Worm (Caenorhabditis elegans) whole organism, late embryonic: ENCODE data around the gene Y75B12B.10.
"Not testable (repeated sequence)": the region's sequence is repeated elsewhere in the genome, so short reads cannot be mapped to it uniquely, and the experiment has no call there.

Source experiments
- C08G9.2 ChIP-seq: sonication (generic microtip); optimal IDR thresholded peaks from 2 replicates; lab custom pipeline; 2016; ENCODE audit warnings: mild to moderate bottlenecking, missing genetic modification characterization, moderate library complexity, missing compliant biosample characterization
- C38D4.7 ChIP-seq: fragments of 200-800 bp; sonication (Bioruptor generic); optimal IDR thresholded peaks from 2 replicates; lab custom pipeline; 2018; ENCODE audit warnings: mild to moderate bottlenecking, missing genetic modification characterization, moderate library complexity, missing compliant biosample characterization
- F13H6.1 ChIP-seq: sonication (generic microtip); optimal IDR thresholded peaks from 2 replicates; lab custom pipeline; 2016; ENCODE audit warnings: missing genetic modification characterization, missing compliant biosample characterization
- K02D7.2 ChIP-seq: sonication (generic microtip); optimal IDR thresholded peaks from 2 replicates; lab custom pipeline; 2017; ENCODE audit warnings: mild to moderate bottlenecking, missing genetic modification characterization, missing compliant biosample characterization
- T23F11.4 ChIP-seq: fragments of 200-800 bp; sonication (Bioruptor generic); optimal IDR thresholded peaks from 2 replicates; lab custom pipeline; 2018; ENCODE audit warnings: mild to moderate bottlenecking, missing genetic modification characterization, missing compliant biosample characterization
- ceh-14 ChIP-seq: sonication (generic microtip); optimal IDR thresholded peaks from 2 replicates; lab custom pipeline; 2016; ENCODE audit warnings: missing genotype, missing genetic modification characterization, missing compliant biosample characterization
- ceh-22 ChIP-seq: sonication (generic microtip); optimal IDR thresholded peaks from 2 replicates; lab custom pipeline; 2017; ENCODE audit warnings: missing biosample characterization, missing genetic modification characterization
- ceh-30 ChIP-seq: fragments of 150-350 bp; optimal IDR thresholded peaks from 2 replicates; lab custom pipeline; 2014; ENCODE audit warnings: missing biosample characterization, missing genetic modification characterization
- ceh-31 ChIP-seq: sonication (generic microtip); optimal IDR thresholded peaks from 2 replicates; lab custom pipeline; 2016; ENCODE audit warnings: missing genetic modification characterization, missing compliant biosample characterization
- ceh-6 ChIP-seq: fragments of 200-800 bp; sonication (Bioruptor generic); optimal IDR thresholded peaks from 2 replicates; lab custom pipeline; 2018; ENCODE audit warnings: mild to moderate bottlenecking, missing genetic modification characterization, missing compliant biosample characterization
- che-1 ChIP-seq: sonication (generic microtip); optimal IDR thresholded peaks from 2 replicates; lab custom pipeline; 2016; ENCODE audit warnings: mild to moderate bottlenecking, missing genetic modification characterization, missing compliant biosample characterization
- dve-1 ChIP-seq: sonication (generic microtip); optimal IDR thresholded peaks from 2 replicates; lab custom pipeline; 2017; ENCODE audit warnings: antibody characterized with exemption, mild to moderate bottlenecking, missing genetic modification characterization, missing compliant biosample characterization
- elt-2 ChIP-seq: sonication (generic microtip); optimal IDR thresholded peaks from 2 replicates; lab custom pipeline; 2016; ENCODE audit warnings: missing genetic modification reagents, missing genetic modification characterization, missing compliant biosample characterization
- elt-4 ChIP-seq: sonication (generic microtip); optimal IDR thresholded peaks from 2 replicates; lab custom pipeline; 2016; ENCODE audit warnings: missing genetic modification characterization, missing compliant biosample characterization
- eyg-1 ChIP-seq: sonication (generic microtip); optimal IDR thresholded peaks from 2 replicates; lab custom pipeline; 2016; ENCODE audit warnings: missing genotype, missing genetic modification characterization, missing compliant biosample characterization
- fax-1 ChIP-seq: sonication (generic microtip); optimal IDR thresholded peaks from 2 replicates; lab custom pipeline; 2016; ENCODE audit warnings: missing genotype, missing genetic modification characterization, missing compliant biosample characterization
- hlh-8 ChIP-seq: sonication (generic microtip); optimal IDR thresholded peaks from 2 replicates; lab custom pipeline; 2016; ENCODE audit warnings: missing genotype, missing genetic modification characterization, missing compliant biosample characterization
- mec-3 ChIP-seq: sonication (generic microtip); optimal IDR thresholded peaks from 2 replicates; lab custom pipeline; 2016; ENCODE audit warnings: borderline replicate concordance, missing genetic modification characterization, missing compliant biosample characterization
- nhr-11 ChIP-seq: fragments of 150-350 bp; optimal IDR thresholded peaks from 2 replicates; lab custom pipeline; 2014; ENCODE audit warnings: missing biosample characterization, missing genetic modification characterization
- nhr-232 ChIP-seq: sonication (generic microtip); optimal IDR thresholded peaks from 2 replicates; lab custom pipeline; 2016; ENCODE audit warnings: missing genetic modification characterization, missing compliant biosample characterization
- odd-2 ChIP-seq: sonication (generic microtip); optimal IDR thresholded peaks from 2 replicates; lab custom pipeline; 2017; ENCODE audit warnings: antibody characterized with exemption, mild to moderate bottlenecking, missing genetic modification characterization, missing compliant biosample characterization
- pax-1 ChIP-seq: fragments of 150-350 bp; optimal IDR thresholded peaks from 2 replicates; lab custom pipeline; 2014; ENCODE audit warnings: missing biosample characterization, missing genetic modification characterization
- sdc-2 ChIP-seq: sonication (generic microtip); optimal IDR thresholded peaks from 2 replicates; lab custom pipeline; 2016; ENCODE audit warnings: missing genotype, missing genetic modification characterization, missing compliant biosample characterization
- sox-2 ChIP-seq: fragments of 200-800 bp; sonication (Bioruptor generic); IDR thresholded peaks from 2 replicates; pipeline ENCODE4 v1.3.6; 2022; ENCODE audit warnings: missing genetic modification reagents, missing genetic modification characterization, missing compliant biosample characterization
- sox-4 ChIP-seq: sonication (generic microtip); optimal IDR thresholded peaks from 2 replicates; lab custom pipeline; 2017; ENCODE audit warnings: mild to moderate bottlenecking, missing genetic modification characterization, inconsistent platforms, missing compliant biosample characterization
- syd-9 ChIP-seq: sonication (generic microtip); optimal IDR thresholded peaks from 2 replicates; lab custom pipeline; 2016; ENCODE audit warnings: mild to moderate bottlenecking, missing genetic modification characterization, moderate library complexity, missing compliant biosample characterization
- tbx-7 ChIP-seq: sonication (generic microtip); optimal IDR thresholded peaks from 2 replicates; lab custom pipeline; 2016; ENCODE audit warnings: missing genotype, missing genetic modification characterization, missing compliant biosample characterization
- ttx-3 ChIP-seq: sonication (generic microtip); optimal IDR thresholded peaks from 2 replicates; lab custom pipeline; 2016; ENCODE audit warnings: missing genetic modification reagents, missing genetic modification characterization, missing compliant biosample characterization
- unc-3 ChIP-seq, 2 experiments: fragments of 200-800 bp in 1 of 2; sonication (Bioruptor generic) in 1 of 2; sonication (generic microtip) in 1 of 2; conservative IDR thresholded peaks in 1 of 2; optimal IDR thresholded peaks in 1 of 2; 2 replicates each; pipeline versions ENCODE4 v1.3.6 to Lab custom; 2016 to 2022; ENCODE audit warnings: missing compliant biosample characterization in 2 of 2, missing genetic modification characterization in 2 of 2, missing genetic modification reagents in 1 of 2
- unc-55 ChIP-seq: sonication (generic microtip); optimal IDR thresholded peaks from 2 replicates; lab custom pipeline; 2017; ENCODE audit warnings: missing biosample characterization, missing genetic modification reagents, missing genetic modification characterization
- unc-86 ChIP-seq: sonication (generic microtip); optimal IDR thresholded peaks from 2 replicates; lab custom pipeline; 2016; ENCODE audit warnings: missing genetic modification characterization, missing compliant biosample characterization
- zip-5 ChIP-seq: sonication (generic microtip); optimal IDR thresholded peaks from 2 replicates; lab custom pipeline; 2016; ENCODE audit warnings: missing genetic modification characterization, missing compliant biosample characterization
- ztf-16 ChIP-seq: sonication (generic microtip); optimal IDR thresholded peaks from 2 replicates; lab custom pipeline; 2017; ENCODE audit warnings: missing genetic modification characterization, missing compliant biosample characterization

Y75B12B.10 gene

DNA sequence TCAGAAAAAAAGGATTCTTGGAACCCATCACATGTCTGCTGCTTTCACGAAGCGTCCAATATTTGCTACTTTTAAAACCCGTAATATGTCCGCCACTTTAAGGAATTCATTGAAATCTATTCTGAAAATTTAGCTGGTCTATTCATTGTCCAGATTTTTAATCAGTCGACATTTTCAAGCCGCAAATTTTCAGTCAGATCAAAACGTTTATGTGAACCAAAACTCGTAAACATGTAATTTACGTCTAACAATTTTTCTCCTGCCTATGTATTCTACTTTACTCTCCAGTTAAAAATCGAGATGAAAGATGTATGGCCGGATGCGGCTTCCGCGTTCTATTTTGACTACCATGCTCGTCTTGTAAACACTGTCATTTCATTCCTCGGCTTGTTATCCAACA is 1.9 kb upstream of the Y75B12B.10 start, which contains the start of gene srw-1:
srw-1 (plus strand) TSS at position 301 of the 400 bp plus-strand sequence.
- TF ChIP-seq syd-9 (tag; lab: Kevin White, UChicago) (no peak), odd-2 (tag; lab: Kevin White, UChicago) (no peak), K02D7.2 (tag; lab: Kevin White, UChicago) (no peak), ztf-16 (no peak), C08G9.2 (tag; lab: Kevin White, UChicago) (no peak), elt-4 (no peak), mec-3 (tag; lab: Kevin White, UChicago) (no peak), unc-86 (no peak), unc-3 (GFP tag; conservative IDR thresholded peaks at IDR 0.05; lab: Robert Waterston, UW) (no peak), unc-3 (tag; optimal IDR thresholded peaks at IDR 0.05; lab: Kevin White, UChicago) (no peak), nhr-232 (tag; lab: Kevin White, UChicago) (no peak), sdc-2 (tag; lab: Kevin White, UChicago) (no peak), eyg-1 (tag; lab: Kevin White, UChicago) (no peak), ttx-3 (tag; lab: Kevin White, UChicago) (no peak), elt-2 (tag; lab: Kevin White, UChicago) (no peak), hlh-8 (no peak), C38D4.7 (GFP tag; lab: Kevin White, UChicago) (no peak), zip-5 (tag; lab: Kevin White, UChicago) (no peak), che-1 (tag; lab: Kevin White, UChicago) (no peak), tbx-7 (tag; lab: Kevin White, UChicago) (no peak)

DNA sequence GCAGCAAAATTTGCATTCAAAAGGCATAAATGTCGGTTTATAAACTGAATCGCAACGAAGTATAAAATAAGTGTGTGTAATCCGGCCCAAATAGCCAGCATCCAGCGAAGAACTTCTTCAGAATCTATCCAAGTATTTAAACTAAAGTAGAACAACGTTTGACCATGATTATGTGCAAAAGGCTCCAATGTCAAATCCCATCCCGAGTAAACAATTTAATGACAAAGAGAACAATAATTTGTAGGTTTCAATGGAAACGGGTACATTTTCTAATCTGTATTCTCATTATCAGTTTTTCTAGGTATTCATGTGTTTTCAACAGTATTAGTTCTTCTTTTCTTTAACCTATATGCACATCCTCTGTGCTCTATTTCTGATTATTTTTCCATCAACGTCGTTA is 7.8 kb downstream of the Y75B12B.10 start, which contains the start of gene C41G6.12:
C41G6.12 (minus strand) TSS at position 101 of the 400 bp plus-strand sequence.
- not testable (repeated sequence) for TF ChIP-seq hlh-8, ztf-16, unc-55

DNA sequence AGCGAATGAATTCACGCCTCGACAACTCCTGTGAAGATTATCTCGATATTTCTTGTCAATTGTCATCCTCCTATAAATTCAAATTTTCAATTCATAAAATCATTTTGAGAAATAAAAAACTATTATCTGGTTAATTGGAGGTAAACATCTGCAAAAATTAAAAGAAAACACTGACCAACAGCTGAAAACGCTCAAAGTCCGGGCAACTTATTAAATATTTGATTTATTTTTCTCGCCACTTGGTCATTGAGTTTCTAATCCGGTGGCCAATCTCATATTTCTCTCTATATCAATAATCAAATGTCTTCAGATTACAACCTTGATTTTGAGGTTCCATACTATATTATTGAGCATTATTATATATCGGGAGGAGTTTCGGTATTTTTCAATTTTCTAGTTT is 12.0 kb downstream of the Y75B12B.10 start, which contains the start of gene sri-24:
sri-24 (plus strand) TSS at position 301 of the 400 bp plus-strand sequence.
- not testable (repeated sequence) for TF ChIP-seq fax-1 (tag; lab: Kevin White, UChicago); dve-1 (tag; lab: Kevin White, UChicago); sox-4

DNA sequence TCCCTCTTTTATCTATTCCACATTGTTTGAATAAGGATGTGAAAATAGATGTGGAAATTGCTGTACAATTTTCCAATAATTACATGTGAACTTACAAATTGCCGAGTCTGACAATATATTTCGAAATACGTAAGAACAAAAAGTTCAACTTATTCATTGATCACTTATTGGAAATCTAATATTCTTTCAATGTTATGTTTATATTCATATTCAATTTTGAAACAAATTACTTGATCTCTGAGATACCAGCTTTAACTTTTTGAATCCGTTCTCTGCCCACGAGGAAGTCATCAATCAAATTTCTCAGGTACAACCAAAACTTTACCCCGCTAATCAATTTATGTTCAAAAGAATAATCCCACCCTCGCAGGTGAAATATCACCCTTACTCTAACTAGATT is 15.3 kb downstream of the Y75B12B.10 start, which contains the start of gene sri-26:
sri-26 (plus strand) TSS at position 301 of the 400 bp plus-strand sequence.
- TF ChIP-seq tbx-7, ceh-31, nhr-232 (tag; lab: Kevin White, UChicago): not testable (repeated sequence)

DNA sequence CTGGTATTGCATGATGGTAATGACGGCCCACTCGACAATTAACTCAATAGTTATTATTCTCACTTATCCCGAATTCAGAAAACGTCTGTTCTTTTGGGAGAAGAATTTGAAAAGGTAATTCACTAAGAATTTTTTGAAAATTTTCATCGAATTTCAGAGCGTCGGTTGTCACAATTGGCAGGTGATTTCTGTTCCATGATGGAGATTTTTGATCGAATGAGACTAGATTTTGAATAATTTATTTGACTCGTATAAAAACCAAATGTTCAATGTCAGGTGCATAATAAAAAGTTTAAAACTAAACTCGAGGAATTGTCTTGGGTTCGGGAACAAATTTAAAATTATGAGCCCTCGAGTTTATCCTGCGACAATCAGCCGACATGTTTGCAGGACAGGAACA is 16.8 kb downstream of the Y75B12B.10 start, which contains the start of gene sri-25:
sri-25 (plus strand) TSS at position 301 of the 400 bp plus-strand sequence.
- no peak for TF ChIP-seq T23F11.4 (GFP tag; lab: Kevin White, UChicago)
- no peak for TF ChIP-seq nhr-11 (tag; lab: Kevin White, UChicago)
- TF ChIP-seq F13H6.1 (tag; lab: Kevin White, UChicago) = no peak
- TF ChIP-seq odd-2 (tag; lab: Kevin White, UChicago) = no peak
- no peak for TF ChIP-seq ceh-14 (tag; lab: Kevin White, UChicago)
- no peak for TF ChIP-seq sdc-2 (tag; lab: Kevin White, UChicago)
- no peak for TF ChIP-seq sox-2 (GFP tag; lab: Robert Waterston, UW)
- TF ChIP-seq syd-9 (tag; lab: Kevin White, UChicago) = no peak

DNA sequence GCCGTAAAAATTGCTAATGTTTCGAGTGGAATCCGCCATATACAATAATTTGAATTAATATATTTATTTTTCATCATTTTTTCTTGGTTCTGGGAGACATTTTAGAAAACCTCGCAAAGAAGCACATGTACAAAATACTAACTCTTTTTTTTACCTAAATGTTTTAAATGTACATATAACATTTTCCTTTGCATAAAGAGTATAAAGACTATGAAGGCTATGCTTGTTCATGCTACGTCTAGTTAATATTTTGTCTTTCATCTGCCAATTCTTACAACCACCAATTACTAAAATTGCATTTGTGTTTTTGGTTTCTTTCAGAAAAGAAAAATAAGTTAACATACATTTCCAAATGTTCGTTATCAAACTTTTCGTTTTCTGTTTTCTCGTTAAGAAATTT is 21.5 kb downstream of the Y75B12B.10 start, which contains the start of gene irld-25:
irld-25 (plus strand) TSS at position 301 of the 400 bp plus-strand sequence.
- TF ChIP-seq pax-1 (tag; lab: Kevin White, UChicago) (no peak), ceh-22 (tag; lab: Kevin White, UChicago) (no peak), elt-2 (tag; lab: Kevin White, UChicago) (no peak), dve-1 (tag; lab: Kevin White, UChicago) (no peak), ceh-6 (GFP tag; lab: Kevin White, UChicago) (no peak), C38D4.7 (GFP tag; lab: Kevin White, UChicago) (no peak), ceh-30 (no peak)
